Fruit fly (Drosophila melanogaster) whole organism, embryonic: ENCODE data around the gene tutl.

Experiments
- CG10431 ChIP-seq: fragments of 200-800 bp; sonication (Bioruptor generic); optimal IDR thresholded peaks from 3 replicates; lab custom pipeline; 2018; ENCODE audit warnings: missing biosample characterization, mild to moderate bottlenecking, missing genetic modification characterization
- CG10543 ChIP-seq: fragments of 200-800 bp; sonication (Bioruptor generic); optimal IDR thresholded peaks from 3 replicates; lab custom pipeline; 2017; ENCODE audit warnings: missing biosample characterization, mild to moderate bottlenecking, missing genetic modification characterization, moderate library complexity
- CG12769 ChIP-seq: fragments of 200-800 bp; sonication (Bioruptor generic); optimal IDR thresholded peaks from 2 replicates; lab custom pipeline; 2019; ENCODE audit warnings: missing biosample characterization, mild to moderate bottlenecking, missing genetic modification characterization, moderate library complexity
- CG13894 ChIP-seq: fragments of 200-800 bp; sonication (Bioruptor generic); optimal IDR thresholded peaks from 3 replicates; lab custom pipeline; 2018; ENCODE audit warnings: missing biosample characterization, mild to moderate bottlenecking, missing genetic modification characterization, moderate library complexity
- CG17361 ChIP-seq: fragments of 200-800 bp; sonication (Bioruptor generic); IDR thresholded peaks from 3 replicates; pipeline ENCODE4 v1.3.6; 2022; ENCODE audit warnings: missing biosample characterization, missing genetic modification characterization
- CG31224 ChIP-seq: fragments of 200-800 bp; sonication (Bioruptor generic); IDR thresholded peaks from 2 replicates; pipeline ENCODE4 v1.3.6; 2022; ENCODE audit warnings: missing biosample characterization, missing genetic modification characterization
- CG33557 ChIP-seq: fragments of 200-800 bp; sonication (Bioruptor generic); optimal IDR thresholded peaks from 2 replicates; lab custom pipeline; 2019; ENCODE audit warnings: missing biosample characterization, mild to moderate bottlenecking, missing genetic modification characterization, moderate library complexity
- CG3847 ChIP-seq: fragments of 200-800 bp; sonication (Bioruptor generic); IDR thresholded peaks from 2 replicates; pipeline ENCODE4 v1.3.6; 2022; ENCODE audit warnings: missing biosample characterization, missing genetic modification characterization
- CG6791 ChIP-seq: fragments of 200-800 bp; sonication (Bioruptor generic); IDR thresholded peaks from 3 replicates; pipeline ENCODE4 v1.3.6; 2022; ENCODE audit warnings: missing biosample characterization, missing genetic modification characterization; ENCODE audit not compliant: partially characterized antibody
- CG7357 ChIP-seq: fragments of 200-800 bp; sonication (Bioruptor generic); IDR thresholded peaks from 3 replicates; pipeline ENCODE4 v1.3.6; 2022; ENCODE audit warnings: missing biosample characterization, missing genetic modification characterization
- Chrac-16 ChIP-seq: fragments of 200-800 bp; sonication (Bioruptor generic); optimal IDR thresholded peaks from 3 replicates; lab custom pipeline; 2016; ENCODE audit warnings: missing biosample characterization, missing genetic modification characterization
- CkIIα-i1 ChIP-seq: fragments of 200-800 bp; sonication (Bioruptor generic); IDR thresholded peaks from 2 replicates; pipeline ENCODE4 v1.3.6; 2022; ENCODE audit warnings: missing biosample characterization, missing genetic modification characterization
- Doc3 ChIP-seq: fragments of 200-800 bp; sonication (Bioruptor generic); IDR thresholded peaks from 3 replicates; pipeline ENCODE4 v1.3.6; 2022; ENCODE audit warnings: missing biosample characterization, missing genetic modification characterization; ENCODE audit not compliant: partially characterized antibody
- E2f1 ChIP-seq: fragments of 200-800 bp; sonication (Bioruptor generic); IDR thresholded peaks from 2 replicates; pipeline ENCODE4 v1.3.6; 2022; ENCODE audit warnings: missing biosample characterization, missing genetic modification characterization
- Ets65A ChIP-seq: fragments of 200-800 bp; sonication (Bioruptor generic); peaks from one replicate; lab custom pipeline; 2016; ENCODE audit warnings: missing biosample characterization, missing genetic modification characterization
- Hand ChIP-seq: fragments of 200-800 bp; sonication (Bioruptor generic); optimal IDR thresholded peaks from 2 replicates; lab custom pipeline; 2017; ENCODE audit warnings: mild to moderate bottlenecking, missing biosample characterization, missing genetic modification reagents, missing genetic modification characterization
- Hmr ChIP-seq: fragments of 200-800 bp; sonication (Bioruptor generic); optimal IDR thresholded peaks from 3 replicates; lab custom pipeline; 2017; ENCODE audit warnings: mild to moderate bottlenecking, missing biosample characterization, missing genetic modification reagents, missing genetic modification characterization
- Lhr ChIP-seq: fragments of 200-800 bp; sonication (Bioruptor generic); optimal IDR thresholded peaks from 3 replicates; lab custom pipeline; 2017; ENCODE audit warnings: mild to moderate bottlenecking, missing biosample characterization, missing genetic modification reagents, missing genetic modification characterization
- NfI ChIP-seq: fragments of 200-800 bp; sonication (Bioruptor generic); optimal IDR thresholded peaks from 3 replicates; lab custom pipeline; 2018; ENCODE audit warnings: missing biosample characterization, mild to moderate bottlenecking, missing genetic modification characterization, moderate library complexity
- Oli ChIP-seq: fragments of 200-800 bp; sonication (Bioruptor generic); optimal IDR thresholded peaks from 2 replicates; lab custom pipeline; 2018; ENCODE audit warnings: missing biosample characterization, mild to moderate bottlenecking, missing genetic modification characterization, moderate library complexity
- Sry-δ ChIP-seq: fragments of 200-800 bp; sonication (Bioruptor generic); optimal IDR thresholded peaks from 2 replicates; lab custom pipeline; 2016; ENCODE audit warnings: missing biosample characterization, missing genetic modification characterization
- Trl ChIP-seq, 3 experiments: fragments of >200 bp in 2 of 3; fragments of 200-800 bp in 1 of 3; sonication (Bioruptor generic) in 1 of 3; optimal IDR thresholded peaks; 2 replicates in 1 of 3; 3 replicates in 2 of 3; lab custom pipeline; 2016 to 2017; ENCODE audit warnings: missing biosample characterization in 1 of 3, missing genetic modification characterization in 1 of 3
- amos ChIP-seq: fragments of 200-800 bp; sonication (Bioruptor generic); IDR thresholded peaks from 2 replicates; pipeline ENCODE4 v1.3.6; 2022; ENCODE audit warnings: missing biosample characterization, missing genetic modification characterization; ENCODE audit not compliant: partially characterized antibody
- aop ChIP-seq: fragments of 200-800 bp; sonication (Bioruptor generic); IDR thresholded peaks from 2 replicates; pipeline ENCODE4 v1.3.6; 2022; ENCODE audit warnings: missing biosample characterization, missing genetic modification characterization
- bbx ChIP-seq: fragments of 200-800 bp; sonication (Bioruptor generic); IDR thresholded peaks from 2 replicates; pipeline ENCODE4 v1.3.6; 2022; ENCODE audit warnings: missing biosample characterization, missing genetic modification characterization; ENCODE audit not compliant: partially characterized antibody
- chinmo ChIP-seq: fragments of 200-800 bp; sonication (Bioruptor generic); IDR thresholded peaks from 4 replicates; pipeline ENCODE4 v1.3.6; 2022; ENCODE audit warnings: missing biosample characterization, missing genetic modification characterization; ENCODE audit not compliant: partially characterized antibody
- eve ChIP-seq, 2 experiments: fragments of >200 bp; optimal IDR thresholded peaks; 2 replicates each; lab custom pipeline; 2017; ENCODE audit warnings: missing biosample characterization in 2 of 2, missing genetic modification characterization in 2 of 2
- ewg ChIP-seq: fragments of 200-800 bp; sonication (Bioruptor generic); optimal IDR thresholded peaks from 3 replicates; lab custom pipeline; 2017; ENCODE audit warnings: mild to moderate bottlenecking, missing biosample characterization, missing genetic modification reagents, missing genetic modification characterization
- hkb ChIP-seq, 2 experiments: fragments of 200-800 bp in 1 of 2; fragments of >200 bp in 1 of 2; sonication (Bioruptor generic) in 1 of 2; IDR thresholded peaks in 1 of 2; optimal IDR thresholded peaks in 1 of 2; 2 replicates each; pipeline versions ENCODE4 v1.3.6 to Lab custom; 2017 to 2022; ENCODE audit warnings: missing biosample characterization in 1 of 2, missing genetic modification characterization in 1 of 2
- kah ChIP-seq: fragments of 200-800 bp; sonication (Bioruptor generic); optimal IDR thresholded peaks from 2 replicates; lab custom pipeline; 2018; ENCODE audit warnings: missing biosample characterization, mild to moderate bottlenecking, missing genetic modification characterization
- lov ChIP-seq, 2 experiments: fragments of 200-800 bp in 1 of 2; fragments of >200 bp in 1 of 2; sonication (Bioruptor generic) in 1 of 2; IDR thresholded peaks in 1 of 2; optimal IDR thresholded peaks in 1 of 2; 2 replicates in 1 of 2; 3 replicates in 1 of 2; pipeline versions ENCODE4 v1.3.6 to Lab custom; 2017 to 2022; ENCODE audit warnings: missing biosample characterization in 1 of 2, missing genetic modification characterization in 1 of 2
- prd ChIP-seq, 3 experiments: fragments of >200 bp in 2 of 3; fragments of 200-800 bp in 1 of 3; sonication (Bioruptor generic) in 1 of 3; optimal IDR thresholded peaks in 2 of 3; IDR thresholded peaks in 1 of 3; 2 replicates in 2 of 3; 3 replicates in 1 of 3; pipeline versions ENCODE4 v1.3.6 to Lab custom; 2017 to 2022; ENCODE audit warnings: missing biosample characterization in 1 of 3, missing genetic modification characterization in 1 of 3
- pum ChIP-seq: fragments of 200-800 bp; sonication (Bioruptor generic); optimal IDR thresholded peaks from 2 replicates; lab custom pipeline; 2016; ENCODE audit warnings: missing biosample characterization, missing genetic modification characterization
- pzg ChIP-seq: fragments of 200-800 bp; sonication (Bioruptor generic); optimal IDR thresholded peaks from 3 replicates; lab custom pipeline; 2018; ENCODE audit warnings: missing biosample characterization, mild to moderate bottlenecking, missing genetic modification characterization, moderate library complexity
- sd ChIP-seq: fragments of 200-800 bp; sonication (Bioruptor generic); optimal IDR thresholded peaks from 3 replicates; lab custom pipeline; 2018; ENCODE audit warnings: missing biosample characterization, mild to moderate bottlenecking, missing genetic modification characterization, moderate library complexity
- sim ChIP-seq: fragments of 200-800 bp; sonication (Bioruptor generic); IDR thresholded peaks from 2 replicates; pipeline ENCODE4 v1.3.6; 2022; ENCODE audit warnings: missing biosample characterization, missing genetic modification characterization
- sqz ChIP-seq: fragments of 200-800 bp; sonication (Bioruptor generic); optimal IDR thresholded peaks from 3 replicates; lab custom pipeline; 2018; ENCODE audit warnings: missing biosample characterization, mild to moderate bottlenecking, missing genetic modification characterization
- tll ChIP-seq, 2 experiments: fragments of 200-800 bp in 1 of 2; fragments of >200 bp in 1 of 2; sonication (Bioruptor generic) in 1 of 2; optimal IDR thresholded peaks; 2 replicates each; lab custom pipeline; 2017 to 2019; ENCODE audit warnings: missing biosample characterization in 2 of 2, missing genetic modification characterization in 2 of 2, mild to moderate bottlenecking in 1 of 2, moderate library complexity in 1 of 2
- zen ChIP-seq: fragments of 200-800 bp; sonication (Bioruptor generic); optimal IDR thresholded peaks from 3 replicates; lab custom pipeline; 2018; ENCODE audit warnings: missing biosample characterization, mild to moderate bottlenecking, missing genetic modification characterization, moderate library complexity
- zen2 ChIP-seq: fragments of 200-800 bp; sonication (Bioruptor generic); IDR thresholded peaks from 3 replicates; pipeline ENCODE4 v1.3.6; 2022; ENCODE audit warnings: missing biosample characterization, missing genetic modification characterization; ENCODE audit not compliant: partially characterized antibody

Gene tutl

dm6 chr2L:4257272-4257671 lies 25.7 kb upstream of the tutl start, which contains the start of gene CG15425:
CG15425 (plus strand) TSS chr2L:4257572.
- TF ChIP-seq sim (GFP tag; lab: Robert Waterston, UW): no peak
- TF ChIP-seq Ets65A (GFP tag; lab: Kevin White, UChicago): peak; percentile 22

DNA sequence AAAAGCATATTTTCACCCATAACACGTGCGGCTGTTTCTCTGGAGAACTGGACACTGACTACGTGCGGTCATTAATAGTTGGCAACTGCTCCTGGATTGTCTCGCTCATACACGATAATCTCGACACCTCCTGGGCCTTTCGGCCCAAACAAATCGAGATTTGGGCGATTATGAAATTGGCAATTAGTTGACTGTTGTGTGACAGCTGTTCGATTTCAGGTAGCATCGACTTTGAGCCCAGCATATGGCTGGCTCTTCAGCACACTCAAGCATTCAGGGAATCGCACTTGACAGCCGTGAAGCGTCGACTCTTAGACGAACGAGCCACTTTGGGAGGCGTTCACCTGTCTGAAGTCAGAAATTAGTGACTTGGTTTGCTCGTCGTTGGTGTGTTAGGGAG lies 1.7 kb upstream of the tutl start, which contains the start of gene Art2:
TSS of gene Art2 (minus strand) at position 101 of the 400 bp plus-strand sequence.
- TF ChIP-seq CG33557 (GFP tag; lab: Kevin White, UChicago): no peak
- no peak for TF ChIP-seq pzg (GFP tag; lab: Kevin White, UChicago)
- peak in 1 of 2 experiments; percentile 81 for TF ChIP-seq tll (GFP tag; optimal IDR thresholded peaks at IDR 0.05; lab: Kevin White, UChicago)
- TF ChIP-seq zen: peak; percentile 84

DNA sequence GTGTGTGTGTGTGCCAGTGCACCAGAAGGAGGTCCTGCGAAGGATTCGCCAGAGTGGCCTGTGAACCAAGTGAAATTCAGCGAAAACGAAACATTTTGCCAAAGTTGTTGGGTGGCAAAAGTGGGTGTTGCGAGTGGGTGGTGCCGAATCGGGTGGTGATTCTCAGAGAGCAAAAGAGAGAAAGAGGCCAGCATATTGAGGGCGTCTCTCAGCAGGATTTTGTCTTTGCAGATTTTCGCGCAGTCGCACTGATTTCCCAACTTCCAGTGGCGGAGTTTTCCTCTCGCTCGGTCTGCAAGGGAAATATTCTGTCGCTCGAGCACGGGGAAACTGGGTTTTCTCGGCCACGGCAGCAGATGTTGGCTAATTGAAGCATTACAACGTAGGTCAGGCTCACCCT lies 1.1 kb upstream of the tutl start:
- TF ChIP-seq Sry-δ (no peak), CG10431 (GFP tag; lab: Kevin White, UChicago) (no peak), CG10543 (GFP tag; lab: Kevin White, UChicago) (no peak), bbx (GFP tag; lab: Robert Waterston, UW) (no peak), kah (no peak), Trl (optimal IDR thresholded peaks at IDR 0.05; lab: Kevin White, UChicago) (peak; percentile 60 to 67), Trl (GFP tag; optimal IDR thresholded peaks at IDR 0.05; lab: Kevin White, UChicago) (no peak), ewg (no peak), zen2 (GFP tag; lab: Robert Waterston, UW) (0 out of 3 replicates have a peak, but pooled peaks have one; percentile 17), sqz (GFP tag; lab: Kevin White, UChicago) (no peak), Hmr (GFP tag; lab: Kevin White, UChicago) (no peak), CG6791 (no peak), pum (GFP tag; lab: Kevin White, UChicago) (no peak), CG7357 (GFP tag; lab: Robert Waterston, UW) (no peak), Lhr (GFP tag; lab: Kevin White, UChicago) (no peak), Hand (GFP tag; lab: Kevin White, UChicago) (no peak), amos (GFP tag; lab: Robert Waterston, UW) (no peak), prd (optimal IDR thresholded peaks at IDR 0.05; lab: Kevin White, UChicago) (no peak), prd (GFP tag; IDR thresholded peaks at IDR 0.05; lab: Robert Waterston, UW) (no peak), E2f1 (GFP tag; lab: Robert Waterston, UW) (no peak), Oli (tag; lab: Kevin White, UChicago) (no peak), lov (optimal IDR thresholded peaks at IDR 0.05; lab: Kevin White, UChicago) (no peak), lov (GFP tag; IDR thresholded peaks at IDR 0.05; lab: Robert Waterston, UW) (no peak), Doc3 (GFP tag; lab: Robert Waterston, UW) (no peak), Ets65A (GFP tag; lab: Kevin White, UChicago) (peak; percentile 37), aop (GFP tag; lab: Robert Waterston, UW) (no peak), CkIIα-i1 (GFP tag; lab: Robert Waterston, UW) (no peak), CG17361 (GFP tag; lab: Robert Waterston, UW) (no peak), CG3847 (GFP tag; lab: Robert Waterston, UW) (no peak)
- TF ChIP-seq, all 482 proteins: peak for 3

DNA sequence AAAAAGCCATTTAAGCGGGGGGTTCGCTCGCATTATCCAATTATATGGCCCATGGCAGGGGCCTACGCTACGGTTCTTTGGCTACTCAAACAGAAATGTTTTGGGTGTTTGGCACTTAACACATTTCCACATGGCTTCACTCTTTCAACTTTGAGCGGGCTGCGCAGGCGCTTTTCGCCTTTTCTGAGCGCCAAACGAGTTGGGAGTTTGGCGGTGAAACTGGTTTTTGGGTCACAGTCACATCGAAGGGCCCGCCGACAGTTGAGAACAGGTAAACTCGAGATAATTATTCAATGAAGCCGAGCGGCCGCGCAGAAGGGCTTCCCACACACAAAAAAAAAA lies 638 bp upstream of the tutl start:
- no peak for TF ChIP-seq Chrac-16 (GFP tag; lab: Kevin White, UChicago)
- TF ChIP-seq sd (tag; lab: Kevin White, UChicago): peak; percentile 71
- peak; percentile 16 for TF ChIP-seq CG12769
- no peak for TF ChIP-seq hkb (optimal IDR thresholded peaks at IDR 0.05; lab: Kevin White, UChicago)
- TF ChIP-seq hkb (GFP tag; IDR thresholded peaks at IDR 0.05; lab: Robert Waterston, UW): no peak
- peak in 1 of 2 experiments; percentile 51 for TF ChIP-seq eve (GFP tag; optimal IDR thresholded peaks at IDR 0.05; lab: Kevin White, UChicago)
- TF ChIP-seq chinmo (GFP tag; lab: Robert Waterston, UW): 0 out of 4 replicates have a peak, but pooled peaks have one; percentile 37
- TF ChIP-seq CG31224 (GFP tag; lab: Robert Waterston, UW): peak; percentile 98
- TF ChIP-seq CG13894 (tag; lab: Kevin White, UChicago): peak; percentile 14
- TF ChIP-seq NfI: no peak
- peak; percentile 45 for TF ChIP-seq zen
